Fruit fly (Drosophila melanogaster) S2 (cell line): ENCODE results near the gene Lcp65Ab2.

Source experiments
- CG8478 ChIP-seq: fragments of >200 bp; optimal IDR thresholded peaks from 2 replicates; lab custom pipeline; 2018
- CTCF ChIP-seq, 2 experiments: fragments of >200 bp; optimal IDR thresholded peaks; 2 replicates each; lab custom pipeline; 2018

dm6 chr3L:6116881-6117280 is 29.6 kb upstream of the Lcp65Ab2 start:
- no peak for TF ChIP-seq CTCF (optimal IDR thresholded peaks at IDR 0.05; lab: Kevin White, UChicago)
- TF ChIP-seq CG8478 (lab: Kevin White, UChicago) = no peak
